Worm (Caenorhabditis elegans): ENCODE results near the gene srw-14.

ce11 chrV:15184097-15185040 is 41.4 kb upstream of the srw-14 start, which contains the start of gene Y75B12B.1:
- TF ChIP-seq nhr-23 (tag; optimal IDR thresholded peaks at IDR 0.05) (no peak), ama-1 (optimal IDR thresholded peaks at IDR 0.05) (no peak), nhr-11 (tag; optimal IDR thresholded peaks at IDR 0.05) (no peak), ceh-82 (tag; optimal IDR thresholded peaks at IDR 0.05) (no peak), unc-62 (GFP tag; optimal IDR thresholded peaks at IDR 0.05) (no peak), ZK546.5 (tag; optimal IDR thresholded peaks at IDR 0.05) (no peak), nhr-76 (tag; optimal IDR thresholded peaks at IDR 0.05) (no peak), unc-39 (tag; optimal IDR thresholded peaks at IDR 0.05) (no peak), fos-1 (tag; optimal IDR thresholded peaks at IDR 0.05) (no peak), zag-1 (tag; optimal IDR thresholded peaks at IDR 0.05) (no peak), elt-3 (tag; optimal IDR thresholded peaks at IDR 0.05) (no peak), pha-4 (tag; optimal IDR thresholded peaks at IDR 0.05) (no peak), mdl-1 (tag; optimal IDR thresholded peaks at IDR 0.05) (no peak)
